Worm (Caenorhabditis elegans): Measurements from ENCODE around the gene Y37E11B.1.

Y37E11B.1 gene

DNA sequence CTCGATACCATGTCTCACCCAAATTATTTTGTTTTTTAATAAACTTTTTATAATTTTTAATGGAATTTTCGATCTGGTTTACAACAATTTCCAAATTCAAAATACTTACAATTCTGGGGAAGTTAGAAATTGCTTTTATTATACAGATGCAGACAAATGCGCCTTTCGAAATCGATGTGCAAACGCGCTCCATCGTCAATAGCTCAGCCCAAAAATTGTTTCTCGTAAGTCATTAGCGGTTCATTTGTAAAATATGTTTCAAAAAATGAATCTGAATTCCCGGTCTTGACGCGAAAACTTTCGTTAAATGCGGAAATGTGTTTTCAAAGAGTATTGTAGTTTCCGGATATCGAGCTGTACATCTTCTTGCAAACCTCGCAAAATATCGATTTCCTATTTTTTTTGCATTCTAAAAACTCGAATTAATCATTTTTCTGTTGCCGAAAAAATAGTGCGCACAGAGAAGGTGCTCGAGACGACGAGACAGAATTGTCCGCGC, at the start of gene Y37E11B.1:
Gene Y37E11B.1 (plus strand): TSS at position 145 of the 499 bp plus-strand sequence.
- TF ChIP-seq mep-1 (tag; optimal IDR thresholded peaks at IDR 0.05) = peak; percentile 44
- no peak for TF ChIP-seq lin-32 (GFP tag; optimal IDR thresholded peaks at IDR 0.05)

- no peak for TF ChIP-seq cnd-1 (tag; optimal IDR thresholded peaks at IDR 0.05)
- TF ChIP-seq ces-1 (GFP tag; optimal IDR thresholded peaks at IDR 0.05) = no peak
- TF ChIP-seq lin-32 (GFP tag; optimal IDR thresholded peaks at IDR 0.05) = no peak
- TF ChIP-seq tbx-8 (GFP tag; optimal IDR thresholded peaks at IDR 0.05) = no peak
- TF ChIP-seq ceh-83 (GFP tag; optimal IDR thresholded peaks at IDR 0.05) = no peak
- TF ChIP-seq unc-120 (tag; optimal IDR thresholded peaks at IDR 0.05; ENCODE audit: poor library complexity, severe bottlenecking) = no peak
- TF ChIP-seq M03D4.4 (tag; optimal IDR thresholded peaks at IDR 0.05) = no peak
- TF ChIP-seq elt-1 (tag; optimal IDR thresholded peaks at IDR 0.05; ENCODE audit: borderline replicate concordance, insufficient read depth) = no peak
- TF ChIP-seq ztf-11 (tag; optimal IDR thresholded peaks at IDR 0.05) = no peak
- TF ChIP-seq nhr-12 (tag; optimal IDR thresholded peaks at IDR 0.05) = no peak
- no peak for TF ChIP-seq ceh-43 (GFP tag; optimal IDR thresholded peaks at IDR 0.05)
- no peak for TF ChIP-seq mep-1 (tag; optimal IDR thresholded peaks at IDR 0.05)
These were observed 47.9 kb upstream of the Y37E11B.1 start for ce11 chrIV:3531535-3531934.

DNA sequence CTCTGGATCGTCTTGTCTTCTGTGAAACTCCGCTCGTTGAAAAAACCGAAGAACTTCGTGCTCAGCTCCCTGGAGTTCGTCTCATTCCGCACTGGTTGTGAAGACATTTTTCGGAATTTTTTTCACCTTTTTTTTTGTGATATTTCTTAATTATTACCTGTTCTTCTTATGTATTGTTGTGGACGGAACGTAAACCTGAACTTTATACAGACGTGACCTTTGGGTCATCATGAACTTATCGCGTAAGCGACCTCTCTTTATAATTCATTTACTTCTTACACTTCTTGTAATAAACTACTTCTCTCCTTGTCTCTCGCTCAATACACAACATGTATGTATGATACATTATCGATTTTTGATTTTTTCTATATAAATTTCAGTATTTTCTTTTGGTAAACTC, 47.3 kb upstream of the Y37E11B.1 start, which contains the start of gene M57.1:
Gene M57.1 (plus strand): TSS at position 301 of the 400 bp plus-strand sequence.
- TF ChIP-seq hlh-1 (tag; optimal IDR thresholded peaks at IDR 0.05) = no peak
- no peak for TF ChIP-seq nhr-12 (tag; optimal IDR thresholded peaks at IDR 0.05)
- TF ChIP-seq zip-8 (tag; optimal IDR thresholded peaks at IDR 0.05) = no peak
- TF ChIP-seq lsy-2 (tag; optimal IDR thresholded peaks at IDR 0.05) = no peak
- no peak for TF ChIP-seq lin-13 (tag; optimal IDR thresholded peaks at IDR 0.05)
- no peak for TF ChIP-seq nhr-2 (tag; optimal IDR thresholded peaks at IDR 0.05)
- TF ChIP-seq bed-3 (GFP tag; optimal IDR thresholded peaks at IDR 0.05) = no peak
- TF ChIP-seq lin-32 (GFP tag; optimal IDR thresholded peaks at IDR 0.05) = no peak
- TF ChIP-seq pha-4 (tag; optimal IDR thresholded peaks at IDR 0.05) = no peak
- no peak for TF ChIP-seq snpc-4 (tag; optimal IDR thresholded peaks at IDR 0.05)
- TF ChIP-seq drap-1 (GFP tag; optimal IDR thresholded peaks at IDR 0.05) = no peak
- TF ChIP-seq nhr-76 (tag; optimal IDR thresholded peaks at IDR 0.05) = no peak
- TF ChIP-seq mab-5 (tag; optimal IDR thresholded peaks at IDR 0.05) = no peak
- TF ChIP-seq ham-2 (GFP tag; optimal IDR thresholded peaks at IDR 0.05) = no peak
- no peak for TF ChIP-seq elt-3 (tag; optimal IDR thresholded peaks at IDR 0.05)

- no peak for TF ChIP-seq unc-39 (tag; optimal IDR thresholded peaks at IDR 0.05)
- TF ChIP-seq ces-1 (GFP tag; optimal IDR thresholded peaks at IDR 0.05) = peak; percentile 55
- TF ChIP-seq ham-2 (GFP tag; optimal IDR thresholded peaks at IDR 0.05) = no peak
- no peak for TF ChIP-seq M03D4.4 (tag; optimal IDR thresholded peaks at IDR 0.05)
- no peak for TF ChIP-seq elt-3 (tag; optimal IDR thresholded peaks at IDR 0.05)
- no peak for TF ChIP-seq sem-2 (GFP tag; optimal IDR thresholded peaks at IDR 0.05)
- TF ChIP-seq unc-120 (tag; optimal IDR thresholded peaks at IDR 0.05; ENCODE audit: poor library complexity, severe bottlenecking) = no peak
- TF ChIP-seq ceh-83 (GFP tag; optimal IDR thresholded peaks at IDR 0.05) = no peak
- TF ChIP-seq bed-3 (GFP tag; optimal IDR thresholded peaks at IDR 0.05) = no peak
- TF ChIP-seq ceh-39 (tag; optimal IDR thresholded peaks at IDR 0.05) = peak; percentile 2
These were observed 46.4 kb upstream of the Y37E11B.1 start for ce11 chrIV:3532989-3533388.

DNA sequence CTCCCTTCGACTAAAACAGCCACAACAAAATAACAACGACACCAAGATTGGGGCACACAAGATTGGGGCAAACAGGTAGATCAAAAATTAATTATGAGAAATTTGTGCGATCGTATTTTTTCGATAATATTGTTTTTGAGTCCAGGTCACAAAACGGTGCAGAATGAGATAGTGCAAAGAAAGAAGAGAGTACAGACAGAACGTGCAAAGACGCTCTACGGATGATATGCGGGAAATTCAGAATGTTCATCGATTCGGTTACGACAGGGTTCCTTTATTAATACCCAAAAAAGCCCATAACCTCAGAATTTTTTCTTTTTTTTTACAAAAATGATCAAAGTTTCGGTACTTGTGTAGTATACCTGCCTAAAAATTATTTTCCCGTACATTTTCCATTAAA, 40.2 kb upstream of the Y37E11B.1 start:
- TF ChIP-seq lsy-2 (tag; optimal IDR thresholded peaks at IDR 0.05) = no peak
- TF ChIP-seq ceh-39 (tag; optimal IDR thresholded peaks at IDR 0.05) = peak; percentile 55

ce11 chrIV:3539872-3540271, 39.5 kb upstream of the Y37E11B.1 start, which contains the start of gene B0212.3:
Gene B0212.3 (plus strand): TSS chrIV:3540172.
- TF ChIP-seq elt-3 (tag; optimal IDR thresholded peaks at IDR 0.05) = no peak

DNA sequence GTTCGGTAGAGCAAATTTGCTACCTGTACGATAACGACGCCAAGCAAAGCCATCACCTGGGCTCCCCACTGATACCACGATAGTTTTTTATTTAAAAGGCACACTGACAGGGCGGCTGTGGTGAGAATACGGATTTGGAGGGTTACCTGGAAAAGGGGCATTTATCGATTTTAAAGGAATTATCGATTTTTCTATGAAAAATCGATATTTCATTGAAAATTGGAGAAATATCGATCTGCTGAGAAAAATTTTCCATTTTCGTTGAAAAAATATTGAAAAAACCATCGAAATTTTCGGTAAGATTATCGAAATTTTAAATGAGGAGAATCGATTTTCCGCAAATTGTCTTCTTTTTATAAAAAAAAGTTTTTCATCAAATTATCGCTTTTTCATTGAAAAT, 34.4 kb upstream of the Y37E11B.1 start:
- TF ChIP-seq bed-3 (GFP tag; optimal IDR thresholded peaks at IDR 0.05) = no peak
- no peak for TF ChIP-seq mls-2 (tag; optimal IDR thresholded peaks at IDR 0.05)
- no peak for TF ChIP-seq sem-2 (GFP tag; optimal IDR thresholded peaks at IDR 0.05)
- no peak for TF ChIP-seq blmp-1 (tag; optimal IDR thresholded peaks at IDR 0.05)
- TF ChIP-seq M03D4.4 (tag; optimal IDR thresholded peaks at IDR 0.05) = no peak
- no peak for TF ChIP-seq pha-4 (tag; optimal IDR thresholded peaks at IDR 0.05)
- TF ChIP-seq unc-39 (tag; optimal IDR thresholded peaks at IDR 0.05) = no peak
- TF ChIP-seq lin-32 (GFP tag; optimal IDR thresholded peaks at IDR 0.05) = no peak
- no peak for TF ChIP-seq elt-1 (tag; optimal IDR thresholded peaks at IDR 0.05; ENCODE audit: borderline replicate concordance, insufficient read depth)
- TF ChIP-seq ceh-39 (tag; optimal IDR thresholded peaks at IDR 0.05) = no peak
- TF ChIP-seq unc-62 (GFP tag; optimal IDR thresholded peaks at IDR 0.05) = no peak
- TF ChIP-seq unc-120 (tag; optimal IDR thresholded peaks at IDR 0.05; ENCODE audit: poor library complexity, severe bottlenecking) = no peak
- no peak for TF ChIP-seq lin-13 (tag; optimal IDR thresholded peaks at IDR 0.05)
- TF ChIP-seq ceh-83 (GFP tag; optimal IDR thresholded peaks at IDR 0.05) = no peak
- no peak for TF ChIP-seq hlh-1 (tag; optimal IDR thresholded peaks at IDR 0.05)
- TF ChIP-seq mab-5 (tag; optimal IDR thresholded peaks at IDR 0.05) = no peak
